Worm (Caenorhabditis elegans): Measurements from ENCODE around the gene Y110A2AR.1.

DNA sequence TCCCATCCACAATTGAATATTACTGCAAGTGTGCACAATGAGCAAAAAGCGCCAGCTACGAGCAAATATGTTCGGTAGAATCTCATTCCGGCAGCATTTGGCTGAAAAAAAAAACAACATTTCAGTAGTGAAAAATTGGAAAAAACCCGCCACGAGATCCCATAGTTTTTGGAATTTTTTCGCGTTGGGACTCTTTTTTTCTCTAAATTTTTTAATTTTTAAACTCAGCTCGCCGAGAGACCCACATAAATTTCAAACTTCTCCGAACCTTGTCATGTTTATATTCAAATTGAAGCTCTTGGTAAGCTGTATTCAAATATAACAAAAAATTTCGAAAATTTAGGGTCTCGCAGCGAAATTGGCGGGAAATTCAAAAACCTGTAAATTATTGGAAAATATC lies 25.2 kb upstream of the Y110A2AR.1 start, which contains the start of gene sqv-2:
- TF ChIP-seq ceh-82 (tag; optimal IDR thresholded peaks at IDR 0.05) (no peak), zag-1 (tag; optimal IDR thresholded peaks at IDR 0.05) (no peak)

Data from whole organism, L2 larva.